Fruit fly (Drosophila melanogaster) whole organism: ENCODE data around the gene CG43181.

Experiments used
- CG8478 ChIP-seq: fragments of >200 bp; optimal IDR thresholded peaks from 2 replicates; lab custom pipeline; 2018; ENCODE audit warnings: inconsistent platforms
- Dll ChIP-seq: fragments of >200 bp; optimal IDR thresholded peaks from 2 replicates; lab custom pipeline; 2017
- EcR ChIP-seq, 2 experiments: fragments of >200 bp; optimal IDR thresholded peaks; 2 replicates each; lab custom pipeline; 2017; ENCODE audit warnings: missing biosample characterization in 2 of 2, missing genetic modification characterization in 2 of 2, missing genetic modification reagents in 2 of 2
- pan ChIP-seq: fragments of >200 bp; optimal IDR thresholded peaks from 2 replicates; lab custom pipeline; 2017
- psq ChIP-seq: fragments of >200 bp; optimal IDR thresholded peaks from 2 replicates; lab custom pipeline; 2017
- usp ChIP-seq: fragments of >200 bp; optimal IDR thresholded peaks from 2 replicates; lab custom pipeline; 2017; ENCODE audit warnings: missing biosample characterization, missing genetic modification characterization, mixed read lengths

Gene CG43181

DNA sequence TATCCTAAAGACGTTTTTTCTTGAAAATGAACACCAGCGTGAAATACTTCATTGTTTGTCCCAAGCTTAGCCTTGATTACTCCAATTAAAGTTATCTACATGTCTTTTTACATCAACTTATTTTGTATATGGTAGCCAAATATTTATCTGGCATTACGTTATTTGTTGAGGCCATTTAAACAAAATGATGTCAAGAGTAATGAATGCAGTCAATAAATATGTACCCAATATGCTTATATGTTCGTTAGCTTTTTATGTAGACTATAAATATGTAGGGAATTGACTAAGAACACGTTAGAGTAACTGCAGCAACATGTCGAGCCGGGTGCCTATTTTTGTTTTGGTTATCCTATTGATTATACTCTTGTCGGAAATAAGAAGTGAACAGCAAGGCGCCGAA, at the start of gene CG43181:
TSS of gene CG43181 (plus strand) at position 301 of the 400 bp plus-strand sequence.
- TF ChIP-seq pan (lab: Kevin White, UChicago) = no peak
- TF ChIP-seq Dll (lab: Kevin White, UChicago) = no peak
- TF ChIP-seq psq (lab: Kevin White, UChicago) = no peak
- TF ChIP-seq EcR (GFP tag; optimal IDR thresholded peaks at IDR 0.05; lab: Kevin White, UChicago) = no peak
- TF ChIP-seq CG8478 = no peak
- TF ChIP-seq usp = no peak

DNA sequence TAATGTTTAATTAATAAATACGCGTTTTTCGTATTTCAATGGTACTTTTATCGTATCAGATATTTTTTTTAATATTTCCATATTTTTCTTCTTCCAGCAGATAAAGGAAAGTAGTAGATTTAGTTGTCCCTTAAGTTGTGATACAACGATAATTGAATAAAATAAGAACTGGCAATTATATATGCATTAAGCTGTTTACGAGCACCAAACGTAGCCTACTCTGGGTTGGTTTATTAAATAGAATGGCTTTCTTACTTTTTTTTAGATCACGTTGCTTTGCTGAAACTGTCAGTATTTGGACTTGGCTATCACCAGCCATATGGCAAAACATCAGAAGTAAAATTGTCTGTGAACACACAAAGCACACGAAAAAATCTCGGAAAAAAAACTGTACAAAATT, 43.0 kb upstream of the CG43181 start, which contains the start of gene CG12470:
TSS of gene CG12470 (plus strand) at position 301 of the 400 bp plus-strand sequence.
- TF ChIP-seq Dll (lab: Kevin White, UChicago) = no peak
- no peak for TF ChIP-seq usp
- TF ChIP-seq psq (lab: Kevin White, UChicago) = no peak
- no peak for TF ChIP-seq pan (lab: Kevin White, UChicago)
- TF ChIP-seq EcR (GFP tag; optimal IDR thresholded peaks at IDR 0.05; lab: Kevin White, UChicago) = no peak
- TF ChIP-seq CG8478 = no peak

DNA sequence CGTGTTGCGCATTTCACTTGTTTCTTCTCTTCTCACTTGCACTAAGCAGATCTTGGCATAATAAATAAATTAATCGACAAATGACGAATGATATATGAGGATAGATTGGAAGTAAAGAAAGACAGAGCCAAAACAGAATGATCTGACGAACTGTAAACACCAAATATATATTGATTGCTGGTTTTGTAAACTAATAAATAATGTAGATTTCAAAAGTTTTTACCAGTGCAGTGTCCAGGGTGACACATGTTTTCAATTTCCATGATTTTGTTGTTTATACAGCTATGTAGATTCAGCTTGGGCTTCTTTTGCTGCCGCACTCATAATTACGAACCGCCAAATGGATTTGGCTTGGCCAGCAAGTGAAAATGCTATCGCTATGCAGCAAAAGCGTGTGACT, 39.0 kb upstream of the CG43181 start:
- TF ChIP-seq EcR (GFP tag; optimal IDR thresholded peaks at IDR 0.05; lab: Kevin White, UChicago) (no peak), CG8478 (no peak), usp (no peak), Dll (lab: Kevin White, UChicago) (no peak), pan (lab: Kevin White, UChicago) (no peak), psq (lab: Kevin White, UChicago) (no peak)

DNA sequence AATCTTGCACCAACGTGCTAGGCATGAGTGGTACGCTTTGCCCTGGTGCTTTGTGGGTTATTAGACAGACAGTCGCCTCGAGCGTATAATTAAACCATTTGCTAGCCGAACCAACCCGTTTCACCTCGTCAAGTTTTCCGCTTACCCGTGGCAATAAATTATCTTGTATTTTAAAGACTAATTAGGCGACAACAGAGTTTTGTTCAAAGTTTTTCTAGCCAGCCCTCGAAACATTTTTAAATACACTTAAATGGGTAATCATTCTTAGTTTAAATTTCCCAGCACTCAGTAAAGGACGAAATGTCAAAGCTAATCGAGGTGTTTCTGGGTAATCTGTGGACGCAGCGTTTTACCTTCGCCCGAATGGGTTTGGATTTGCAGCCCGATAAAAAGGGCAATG, 35.5 kb upstream of the CG43181 start, which contains the start of gene Or1a:
TSS of gene Or1a (plus strand) at position 301 of the 400 bp plus-strand sequence.
- no peak for TF ChIP-seq psq (lab: Kevin White, UChicago)
- TF ChIP-seq CG8478 = no peak
- no peak for TF ChIP-seq usp
- no peak for TF ChIP-seq Dll (lab: Kevin White, UChicago)
- TF ChIP-seq pan (lab: Kevin White, UChicago) = no peak
- TF ChIP-seq EcR (GFP tag; optimal IDR thresholded peaks at IDR 0.05; lab: Kevin White, UChicago) = no peak

DNA sequence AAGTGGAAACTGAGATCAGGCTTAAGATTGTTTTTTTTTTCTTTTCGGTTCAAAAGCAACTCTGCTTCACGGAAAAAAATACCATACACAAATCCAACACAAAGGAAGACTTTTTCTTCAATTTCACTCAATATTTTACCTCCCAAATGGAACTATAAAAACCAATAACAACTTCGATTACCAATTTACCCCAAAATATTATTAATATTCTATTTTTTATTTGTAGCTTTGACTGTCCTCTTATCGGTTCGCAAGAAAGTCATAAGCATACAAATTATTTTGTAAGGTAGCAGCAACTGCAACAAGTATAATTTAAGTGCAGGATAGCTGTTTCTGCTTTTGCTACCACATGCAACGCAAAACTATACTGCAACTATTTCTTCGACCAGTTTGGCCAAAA, 16.4 kb upstream of the CG43181 start:
- no peak for TF ChIP-seq EcR (GFP tag; optimal IDR thresholded peaks at IDR 0.05; lab: Kevin White, UChicago)
- TF ChIP-seq Dll (lab: Kevin White, UChicago) = no peak

DNA sequence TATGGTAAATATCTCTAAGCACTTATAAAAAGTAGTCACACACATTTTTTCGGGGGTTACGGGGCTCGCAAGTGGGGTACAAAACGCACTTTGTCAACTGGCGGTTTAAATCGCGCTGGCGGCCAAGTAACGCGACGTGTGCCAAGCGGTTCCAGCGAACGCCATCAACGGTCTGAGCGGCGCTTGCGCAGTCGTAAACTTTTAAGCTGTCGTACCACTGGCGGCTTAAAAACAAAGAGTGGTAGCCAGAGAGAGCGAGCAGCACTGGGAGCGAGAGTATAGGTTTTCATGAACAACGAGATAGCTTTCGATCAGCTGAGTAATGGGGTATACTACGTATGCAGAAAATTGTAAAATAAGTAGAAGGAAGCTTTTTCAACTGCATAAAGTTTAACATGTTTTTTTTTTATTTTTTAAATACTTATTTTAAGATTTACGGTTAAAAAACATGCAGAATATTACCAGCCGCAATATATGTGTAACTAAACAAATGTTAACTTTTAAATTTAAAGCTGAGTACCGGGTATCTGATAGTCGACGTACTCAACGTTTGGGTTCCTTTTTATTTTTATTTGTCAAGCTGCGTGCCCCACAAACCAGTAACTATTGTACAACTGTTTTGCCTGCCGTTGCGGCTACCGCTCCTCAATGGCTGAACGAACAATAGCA, 15.6 kb upstream of the CG43181 start:
- TF ChIP-seq CG8478 (no peak), Dll (lab: Kevin White, UChicago) (no peak), usp (no peak), psq (lab: Kevin White, UChicago) (no peak), EcR (GFP tag; optimal IDR thresholded peaks at IDR 0.05; lab: Kevin White, UChicago) (no peak), pan (lab: Kevin White, UChicago) (no peak)

DNA sequence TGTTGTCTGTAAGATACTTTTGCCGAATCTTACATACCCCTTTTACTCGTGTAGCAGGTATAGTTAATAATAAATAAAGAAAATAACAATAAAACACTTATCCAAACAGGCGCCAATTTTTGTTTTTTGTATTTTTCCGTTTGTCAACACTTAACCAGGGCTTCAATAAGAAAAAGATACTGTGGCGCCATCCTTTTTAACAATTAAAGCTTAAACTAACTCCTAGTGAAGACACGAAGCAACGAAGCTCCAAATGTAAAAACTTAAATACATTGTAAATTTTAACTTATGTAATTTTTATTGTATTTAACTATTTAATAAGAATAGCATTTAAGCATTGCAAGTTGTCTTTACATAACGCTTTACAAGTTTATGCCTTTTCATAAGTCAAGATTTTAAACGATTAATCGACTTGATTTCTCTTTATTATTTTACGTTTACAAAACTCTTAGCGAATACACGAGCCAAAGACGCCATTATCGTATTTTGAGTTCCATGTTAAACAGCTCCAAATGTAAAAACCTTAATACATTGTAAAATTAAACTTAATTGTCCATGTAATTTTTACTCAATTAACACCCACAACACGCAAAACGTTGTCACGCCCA, 13.6 kb upstream of the CG43181 start:
- TF ChIP-seq CG8478 = no peak
- no peak for TF ChIP-seq psq (lab: Kevin White, UChicago)
- no peak for TF ChIP-seq EcR (GFP tag; optimal IDR thresholded peaks at IDR 0.05; lab: Kevin White, UChicago)
- TF ChIP-seq usp = no peak
- no peak for TF ChIP-seq Dll (lab: Kevin White, UChicago)
- no peak for TF ChIP-seq pan (lab: Kevin White, UChicago)

DNA sequence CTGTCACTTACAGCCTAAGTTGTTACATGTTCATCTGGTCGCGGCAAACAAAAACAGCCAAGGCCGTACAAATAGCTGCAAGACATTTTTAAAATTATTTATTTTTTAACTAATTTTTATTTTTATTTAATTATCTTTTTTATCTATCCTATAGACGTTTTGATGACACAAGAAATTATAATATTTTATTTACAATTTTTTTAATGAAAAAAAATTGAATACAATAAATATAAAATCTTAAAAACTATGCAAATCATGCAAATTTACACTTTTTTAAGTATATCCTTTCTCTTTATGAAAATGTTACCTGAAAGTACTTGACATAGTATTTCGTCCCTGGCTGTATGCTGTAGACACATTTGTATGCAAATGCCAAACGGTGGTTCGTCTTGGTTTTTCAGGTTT, 12.2 kb upstream of the CG43181 start:
- TF ChIP-seq CG8478 (no peak), pan (lab: Kevin White, UChicago) (no peak), EcR (GFP tag; optimal IDR thresholded peaks at IDR 0.05; lab: Kevin White, UChicago) (no peak), usp (no peak), Dll (lab: Kevin White, UChicago) (no peak), psq (lab: Kevin White, UChicago) (no peak)

DNA sequence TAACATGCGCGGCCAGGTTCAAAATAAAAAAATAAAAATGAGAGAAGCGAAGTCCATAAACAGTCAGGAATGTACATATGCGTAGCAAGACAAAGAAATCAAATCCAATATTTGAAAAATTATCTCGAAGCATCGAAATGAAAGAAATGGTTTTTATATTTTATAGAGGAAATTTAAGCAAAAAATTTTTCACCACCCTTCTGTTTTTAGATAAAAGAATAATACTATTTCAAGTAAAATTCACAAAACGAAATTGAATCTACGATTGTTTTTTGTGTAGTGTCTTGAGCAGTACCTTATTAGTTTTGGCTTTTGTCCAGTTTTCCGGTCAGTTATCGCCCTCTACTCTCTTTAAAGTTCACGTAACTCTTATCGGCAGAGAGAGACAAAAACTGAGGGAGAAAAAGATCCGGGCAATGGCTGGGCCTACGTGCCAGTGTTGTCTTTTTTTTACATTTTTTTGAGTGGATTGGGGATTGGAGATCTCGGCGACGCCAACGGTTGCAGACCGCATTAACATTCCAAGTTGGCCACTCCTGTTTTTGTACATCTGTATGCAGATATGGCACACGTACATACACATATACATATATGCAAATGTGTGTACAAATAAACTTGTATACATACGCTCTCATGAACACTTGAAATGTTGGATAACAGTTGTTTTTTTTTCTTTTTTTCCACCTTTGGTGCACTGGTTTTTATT, 10.3 kb upstream of the CG43181 start:
- TF ChIP-seq CG8478 = no peak
- no peak for TF ChIP-seq Dll (lab: Kevin White, UChicago)
- no peak for TF ChIP-seq EcR (GFP tag; optimal IDR thresholded peaks at IDR 0.05; lab: Kevin White, UChicago)
- no peak for TF ChIP-seq pan (lab: Kevin White, UChicago)
- no peak for TF ChIP-seq usp
- no peak for TF ChIP-seq psq (lab: Kevin White, UChicago)

DNA sequence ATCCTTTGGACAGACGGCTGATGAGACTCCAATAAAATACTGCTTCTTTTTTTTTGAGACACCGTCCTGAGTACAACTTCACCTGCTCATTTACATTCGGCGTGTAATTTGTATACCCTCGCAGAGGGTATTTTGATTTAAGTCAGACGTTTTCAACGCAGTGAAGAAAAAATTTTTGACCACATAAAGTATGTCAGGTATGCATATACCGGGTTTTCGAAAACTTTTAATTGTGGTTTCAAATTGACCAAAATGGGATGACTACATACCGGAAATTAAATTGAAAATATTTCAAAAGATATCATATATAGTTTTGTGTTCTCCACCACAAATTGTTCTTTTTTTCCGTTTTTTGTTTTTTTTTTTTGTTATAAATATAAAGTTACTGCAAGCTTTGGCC, 9.6 kb upstream of the CG43181 start:
- TF ChIP-seq pan (lab: Kevin White, UChicago) = no peak
- TF ChIP-seq usp = no peak
- TF ChIP-seq Dll (lab: Kevin White, UChicago) = no peak
- no peak for TF ChIP-seq psq (lab: Kevin White, UChicago)
- no peak for TF ChIP-seq CG8478
- TF ChIP-seq EcR (GFP tag; optimal IDR thresholded peaks at IDR 0.05; lab: Kevin White, UChicago) = no peak

DNA sequence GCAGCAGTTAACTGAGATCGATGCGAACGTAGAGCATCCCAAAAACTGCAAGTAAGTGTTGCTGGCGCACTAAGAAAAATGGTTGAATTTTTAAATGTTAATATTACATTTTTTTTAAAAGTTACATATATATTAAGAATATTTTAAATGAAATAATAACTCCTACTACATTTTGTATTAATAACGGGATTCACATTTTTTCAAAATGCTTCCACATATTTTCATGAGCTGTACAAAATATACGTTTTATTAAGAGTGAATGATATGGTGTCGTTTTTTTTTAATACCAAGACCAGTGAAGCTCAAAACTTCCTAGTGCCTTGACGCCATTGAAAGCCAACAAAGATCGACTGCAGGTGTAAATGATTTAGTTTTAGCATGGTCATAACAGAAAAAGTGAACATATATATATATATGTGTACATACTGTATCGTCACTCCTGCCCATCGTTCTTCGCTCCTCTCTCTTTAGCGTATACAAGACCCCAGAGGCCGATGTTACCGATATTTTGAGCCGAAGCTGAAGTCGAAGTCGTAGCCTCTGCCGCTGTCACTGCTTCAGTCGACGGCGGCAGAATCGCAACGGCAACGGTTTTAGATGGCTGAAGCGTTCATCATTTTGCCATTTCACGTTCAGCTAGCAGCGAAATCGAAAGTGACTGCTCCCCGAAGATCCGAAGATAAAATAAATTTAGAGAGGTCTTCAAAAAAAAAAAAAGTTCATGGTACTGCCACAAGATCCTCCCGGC, 7.8 kb upstream of the CG43181 start:
- no peak for TF ChIP-seq CG8478

DNA sequence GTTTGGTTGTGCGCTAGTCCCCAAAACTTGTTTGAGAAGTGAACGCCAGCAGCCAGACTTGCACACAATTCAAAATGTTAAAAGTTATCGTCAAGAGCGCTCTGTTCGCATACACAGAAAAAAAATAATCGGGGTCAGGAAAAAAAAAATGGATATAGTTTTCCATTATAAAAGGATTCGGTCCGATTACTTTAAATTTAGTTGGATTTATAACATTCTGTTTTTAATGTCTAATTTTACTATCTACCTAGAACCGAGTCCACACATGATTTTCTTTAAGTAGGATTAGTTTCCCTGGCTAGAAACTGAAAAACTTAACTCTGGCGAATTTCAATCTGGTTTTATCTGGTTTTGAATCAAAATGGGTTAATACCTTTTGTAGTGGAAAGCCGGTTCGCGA, 5.1 kb upstream of the CG43181 start:
- TF ChIP-seq pan (lab: Kevin White, UChicago) (no peak), psq (lab: Kevin White, UChicago) (no peak), EcR (GFP tag; optimal IDR thresholded peaks at IDR 0.05; lab: Kevin White, UChicago) (no peak), usp (no peak), Dll (lab: Kevin White, UChicago) (no peak), CG8478 (no peak)
